Fruit fly (Drosophila melanogaster) whole organism, adult: ENCODE measurements around the gene agt.

Experiments used
- CG1620 ChIP-seq: fragments of 200-800 bp; sonication (Bioruptor generic); optimal IDR thresholded peaks from 2 replicates; lab custom pipeline; 2016; ENCODE audit warnings: missing biosample characterization, missing genetic modification characterization
- CG7101 ChIP-seq: fragments of 200-800 bp; sonication (Bioruptor generic); optimal IDR thresholded peaks from 2 replicates; lab custom pipeline; 2018; ENCODE audit warnings: missing biosample characterization, mild to moderate bottlenecking, missing genetic modification characterization, moderate library complexity
- Hr96 ChIP-seq: fragments of 200-800 bp; sonication (Bioruptor generic); optimal IDR thresholded peaks from 2 replicates; lab custom pipeline; 2016; ENCODE audit warnings: missing biosample characterization, missing genetic modification characterization
- cnc ChIP-seq, 2 experiments: fragments of >200 bp; optimal IDR thresholded peaks; 2 replicates each; lab custom pipeline; 2017
- kay ChIP-seq: fragments of 200-800 bp; sonication (Bioruptor generic); peaks from one replicate; lab custom pipeline; 2016; ENCODE audit warnings: missing biosample characterization, missing genetic modification characterization, borderline replicate concordance
- toe ChIP-seq: fragments of 200-800 bp; sonication (Bioruptor generic); optimal IDR thresholded peaks from 2 replicates; lab custom pipeline; 2016; ENCODE audit warnings: missing biosample characterization, missing genetic modification characterization

dm6 chr3R:6686428-6686827 lies 26.5 kb upstream of the agt start, which contains the start of gene Ccp84Ag:
- TF ChIP-seq kay (GFP tag; lab: Kevin White, UChicago) (no peak), CG1620 (GFP tag; lab: Kevin White, UChicago) (no peak), cnc (optimal IDR thresholded peaks at IDR 0.05; lab: Kevin White, UChicago) (no peak), toe (GFP tag; lab: Kevin White, UChicago) (no peak), Hr96 (no peak), CG7101 (tag; lab: Kevin White, UChicago) (no peak)
